Fruit fly (Drosophila melanogaster): ENCODE measurements around the gene Cht11.

Gene Cht11

dm6 chrX:6871746-6872145 is 22.4 kb upstream of the Cht11 start (continued):
- no peak for TF ChIP-seq CG14860 (GFP tag; IDR thresholded peaks at IDR 0.05; ENCODE audit: partially characterized antibody)
- TF ChIP-seq scrt (GFP tag; optimal IDR thresholded peaks at IDR 0.05): peak; percentile 24
- TF ChIP-seq hth (optimal IDR thresholded peaks at IDR 0.05): no peak
- TF ChIP-seq ATbp (GFP tag; optimal IDR thresholded peaks at IDR 0.05): no peak
- peak; percentile 22 for TF ChIP-seq CG8478 (optimal IDR thresholded peaks at IDR 0.05)
- no peak for TF ChIP-seq wek (GFP tag; optimal IDR thresholded peaks at IDR 0.05)
- TF ChIP-seq cg (GFP tag; optimal IDR thresholded peaks at IDR 0.05): peak; percentile 56
- TF ChIP-seq crp (GFP tag; optimal IDR thresholded peaks at IDR 0.05): no peak
- no peak for TF ChIP-seq h (optimal IDR thresholded peaks at IDR 0.05)
- no peak for TF ChIP-seq ato (GFP tag; IDR thresholded peaks at IDR 0.05; ENCODE audit: partially characterized antibody)
- no peak for TF ChIP-seq CHES-1-like (GFP tag; optimal IDR thresholded peaks at IDR 0.05)
- no peak for TF ChIP-seq CG3281 (GFP tag; optimal IDR thresholded peaks at IDR 0.05)
- no peak for TF ChIP-seq unpg (GFP tag; optimal IDR thresholded peaks at IDR 0.05)

- TF ChIP-seq nau (GFP tag; optimal IDR thresholded peaks at IDR 0.05) (no peak), ro (GFP tag; IDR thresholded peaks at IDR 0.05) (no peak), ttk (GFP tag; IDR thresholded peaks at IDR 0.05) (no peak), grn (GFP tag; optimal IDR thresholded peaks at IDR 0.05) (no peak), tll (GFP tag; optimal IDR thresholded peaks at IDR 0.05) (no peak), knrl (GFP tag; IDR thresholded peaks at IDR 0.05; ENCODE audit: partially characterized antibody) (no peak), CG1529 (GFP tag; optimal IDR thresholded peaks at IDR 0.05) (no peak), CG3995 (GFP tag; optimal IDR thresholded peaks at IDR 0.05) (no peak), oc (tag; optimal IDR thresholded peaks at IDR 0.05) (no peak)
Observed at dm6 chrX:6869770-6870404, 20.6 kb upstream of the Cht11 start.

- TF ChIP-seq wdn (GFP tag; IDR thresholded peaks at IDR 0.05) (no peak), CG9437 (GFP tag; optimal IDR thresholded peaks at IDR 0.05) (no peak), Scr (GFP tag; IDR thresholded peaks at IDR 0.05; ENCODE audit: partially characterized antibody) (no peak), Xrp1 (GFP tag; IDR thresholded peaks at IDR 0.05) (0 out of 2 replicates have a peak, but pooled peaks have one; percentile 11), br (optimal IDR thresholded peaks at IDR 0.05) (no peak), CG4730 (GFP tag; IDR thresholded peaks at IDR 0.05) (no peak), CG7963 (GFP tag; IDR thresholded peaks at IDR 0.05; ENCODE audit: partially characterized antibody) (no peak), chm (GFP tag; IDR thresholded peaks at IDR 0.05) (peak; percentile 12; the same call in 1 of the 2 replicates), z (GFP tag; IDR thresholded peaks at IDR 0.05) (0 out of 3 replicates have a peak, but pooled peaks have one; percentile 11), CG8290 (GFP tag; optimal IDR thresholded peaks at IDR 0.05) (no peak), CG8290 (tag; optimal IDR thresholded peaks at IDR 0.05) (peak in 1 of 2 experiments; percentile 1), ash1 (GFP tag; optimal IDR thresholded peaks at IDR 0.05) (peak; percentile 19), Drgx (GFP tag; IDR thresholded peaks at IDR 0.05) (no peak), CG6654 (GFP tag; optimal IDR thresholded peaks at IDR 0.05) (no peak), Med (GFP tag) (peak; percentile 31), CG18262 (tag; optimal IDR thresholded peaks at IDR 0.05) (no peak), CG9797 (GFP tag; optimal IDR thresholded peaks at IDR 0.05) (peak; percentile 24), sens (GFP tag) (peak; percentile 70), hbn (GFP tag; IDR thresholded peaks at IDR 0.05; ENCODE audit: partially characterized antibody) (no peak), CG11696 (GFP tag; IDR thresholded peaks at IDR 0.05) (0 out of 2 replicates have a peak, but pooled peaks have one; percentile 4), Eip74EF (GFP tag; optimal IDR thresholded peaks at IDR 0.05) (no peak), Ptx1 (GFP tag; IDR thresholded peaks at IDR 0.05) (0 out of 2 replicates have a peak, but pooled peaks have one; percentile 11), eve (GFP tag; optimal IDR thresholded peaks at IDR 0.05) (peak in 1 of 2 experiments; percentile 74), unpg (GFP tag; optimal IDR thresholded peaks at IDR 0.05) (no peak), Ssrp (tag; optimal IDR thresholded peaks at IDR 0.05) (peak; percentile 7)
Observed at dm6 chrX:6868629-6869579, 19.6 kb upstream of the Cht11 start.
